Fruit fly (Drosophila melanogaster) whole organism, embryonic: Measurements from ENCODE around the gene CG1024.

Source experiments
- BtbVII ChIP-seq: fragments of 200-800 bp; sonication (Bioruptor generic); optimal IDR thresholded peaks from 3 replicates; lab custom pipeline; 2017; ENCODE audit warnings: missing biosample characterization, mild to moderate bottlenecking, missing genetic modification characterization
- CG10366 ChIP-seq: fragments of 200-800 bp; sonication (Bioruptor generic); IDR thresholded peaks from 2 replicates; pipeline ENCODE4 v1.3.6; 2022; ENCODE audit warnings: missing biosample characterization, missing genetic modification characterization
- CG11398 ChIP-seq: fragments of 200-800 bp; sonication (Bioruptor generic); optimal IDR thresholded peaks from 2 replicates; lab custom pipeline; 2016; ENCODE audit warnings: missing biosample characterization, missing genetic modification characterization
- CG11456 ChIP-seq: fragments of 200-800 bp; sonication (Bioruptor generic); IDR thresholded peaks from 3 replicates; pipeline ENCODE4 v1.3.6; 2022; ENCODE audit warnings: missing biosample characterization, missing genetic modification characterization
- CG13296 ChIP-seq: fragments of 200-800 bp; sonication (Bioruptor generic); optimal IDR thresholded peaks from 3 replicates; lab custom pipeline; 2018; ENCODE audit warnings: missing biosample characterization, mild to moderate bottlenecking, missing genetic modification characterization
- CG13775 ChIP-seq: fragments of 200-800 bp; sonication (Bioruptor generic); optimal IDR thresholded peaks from 3 replicates; lab custom pipeline; 2017; ENCODE audit warnings: missing biosample characterization, mild to moderate bottlenecking, missing genetic modification characterization
- CG13894 ChIP-seq: fragments of 200-800 bp; sonication (Bioruptor generic); optimal IDR thresholded peaks from 3 replicates; lab custom pipeline; 2018; ENCODE audit warnings: missing biosample characterization, mild to moderate bottlenecking, missing genetic modification characterization, moderate library complexity
- CG14050 ChIP-seq: fragments of 200-800 bp; sonication (Bioruptor generic); IDR thresholded peaks from 3 replicates; pipeline ENCODE4 v1.3.6; 2022; ENCODE audit warnings: missing biosample characterization, missing genetic modification characterization
- CG14965 ChIP-seq: fragments of 200-800 bp; sonication (Bioruptor generic); optimal IDR thresholded peaks from 2 replicates; lab custom pipeline; 2016; ENCODE audit warnings: missing biosample characterization, missing genetic modification characterization, borderline replicate concordance
- CG17361 ChIP-seq: fragments of 200-800 bp; sonication (Bioruptor generic); IDR thresholded peaks from 3 replicates; pipeline ENCODE4 v1.3.6; 2022; ENCODE audit warnings: missing biosample characterization, missing genetic modification characterization
- CG1792 ChIP-seq: fragments of 200-800 bp; sonication (Bioruptor generic); optimal IDR thresholded peaks from 2 replicates; lab custom pipeline; 2016; ENCODE audit warnings: missing biosample characterization, missing genetic modification characterization
- CG18011 ChIP-seq: fragments of 200-800 bp; sonication (Bioruptor generic); optimal IDR thresholded peaks from 2 replicates; lab custom pipeline; 2017; ENCODE audit warnings: missing biosample characterization, missing genetic modification characterization, mild to moderate bottlenecking, moderate library complexity, missing genotype
- CG18599 ChIP-seq: fragments of 200-800 bp; sonication (Bioruptor generic); optimal IDR thresholded peaks from 3 replicates; lab custom pipeline; 2017; ENCODE audit warnings: missing biosample characterization, missing genetic modification characterization, mild to moderate bottlenecking, moderate library complexity, missing genetic modification reagents
- CG31365 ChIP-seq: fragments of 200-800 bp; sonication (Bioruptor generic); optimal IDR thresholded peaks from 2 replicates; lab custom pipeline; 2018; ENCODE audit warnings: missing biosample characterization, mild to moderate bottlenecking, missing genetic modification characterization
- CG3847 ChIP-seq: fragments of 200-800 bp; sonication (Bioruptor generic); IDR thresholded peaks from 2 replicates; pipeline ENCODE4 v1.3.6; 2022; ENCODE audit warnings: missing biosample characterization, missing genetic modification characterization
- CG4360 ChIP-seq: fragments of 200-800 bp; sonication (Bioruptor generic); IDR thresholded peaks from 2 replicates; pipeline ENCODE4 v1.3.6; 2022; ENCODE audit warnings: missing biosample characterization, missing genetic modification characterization
- CG4707 ChIP-seq: fragments of 200-800 bp; sonication (Bioruptor generic); optimal IDR thresholded peaks from 2 replicates; lab custom pipeline; 2018; ENCODE audit warnings: missing biosample characterization, mild to moderate bottlenecking, missing genetic modification characterization, moderate library complexity
- CG7271 ChIP-seq: fragments of 200-800 bp; sonication (Bioruptor generic); optimal IDR thresholded peaks from 2 replicates; lab custom pipeline; 2018; ENCODE audit warnings: missing biosample characterization, mild to moderate bottlenecking, missing genetic modification characterization, moderate library complexity
- CG8478 ChIP-seq: fragments of >200 bp; optimal IDR thresholded peaks from 2 replicates; lab custom pipeline; 2018
- Dll ChIP-seq: fragments of 200-800 bp; sonication (Bioruptor generic); IDR thresholded peaks from 4 replicates; pipeline ENCODE4 v1.3.6; 2022; ENCODE audit warnings: missing biosample characterization, missing genetic modification characterization; ENCODE audit not compliant: partially characterized antibody
- Dref ChIP-seq: fragments of 200-800 bp; sonication (Bioruptor generic); IDR thresholded peaks from 2 replicates; pipeline ENCODE4 v1.3.6; 2022; ENCODE audit warnings: missing biosample characterization, missing genetic modification characterization
- E2f1 ChIP-seq: fragments of 200-800 bp; sonication (Bioruptor generic); IDR thresholded peaks from 2 replicates; pipeline ENCODE4 v1.3.6; 2022; ENCODE audit warnings: missing biosample characterization, missing genetic modification characterization
- Ets65A ChIP-seq: fragments of 200-800 bp; sonication (Bioruptor generic); peaks from one replicate; lab custom pipeline; 2016; ENCODE audit warnings: missing biosample characterization, missing genetic modification characterization
- Ets97D ChIP-seq: fragments of 200-800 bp; sonication (Bioruptor generic); optimal IDR thresholded peaks from 3 replicates; lab custom pipeline; 2016; ENCODE audit warnings: missing biosample characterization, missing genetic modification characterization
- Fer3 ChIP-seq: fragments of 200-800 bp; sonication (Bioruptor generic); optimal IDR thresholded peaks from 2 replicates; lab custom pipeline; 2018; ENCODE audit warnings: missing biosample characterization, mild to moderate bottlenecking, missing genetic modification characterization, moderate library complexity
- HHEX ChIP-seq: fragments of 200-800 bp; sonication (Bioruptor generic); optimal IDR thresholded peaks from 3 replicates; lab custom pipeline; 2017; ENCODE audit warnings: missing biosample characterization, mild to moderate bottlenecking, missing genetic modification characterization, missing genetic modification reagents
- Mad ChIP-seq: fragments of 200-800 bp; sonication (Bioruptor generic); optimal IDR thresholded peaks from 2 replicates; lab custom pipeline; 2016; ENCODE audit warnings: missing biosample characterization, missing genetic modification characterization
- Oaz ChIP-seq: fragments of 200-800 bp; sonication (Bioruptor generic); IDR thresholded peaks from 2 replicates; pipeline ENCODE4 v1.3.6; 2022; ENCODE audit warnings: missing biosample characterization, missing genetic modification characterization
- PHDP ChIP-seq: fragments of 200-800 bp; sonication (Bioruptor generic); optimal IDR thresholded peaks from 3 replicates; lab custom pipeline; 2018; ENCODE audit warnings: missing biosample characterization, mild to moderate bottlenecking, missing genetic modification characterization, moderate library complexity
- Poxn ChIP-seq: fragments of 200-800 bp; sonication (Bioruptor generic); IDR thresholded peaks from 2 replicates; pipeline ENCODE4 v1.3.6; 2022; ENCODE audit warnings: missing biosample characterization, missing genetic modification characterization
- Ptx1 ChIP-seq: fragments of 200-800 bp; sonication (Bioruptor generic); IDR thresholded peaks from 2 replicates; pipeline ENCODE4 v1.3.6; 2022; ENCODE audit warnings: missing biosample characterization, missing genetic modification characterization
- Ravus ChIP-seq: fragments of 200-800 bp; sonication (Bioruptor generic); IDR thresholded peaks from 2 replicates; pipeline ENCODE4 v1.3.6; 2022; ENCODE audit warnings: missing biosample characterization, missing genetic modification characterization
- ase ChIP-seq: fragments of 200-800 bp; sonication (Bioruptor generic); IDR thresholded peaks from 3 replicates; pipeline ENCODE4 v1.3.6; 2022; ENCODE audit warnings: missing biosample characterization, missing genetic modification characterization
- bab2 ChIP-seq: fragments of 200-800 bp; sonication (Bioruptor generic); optimal IDR thresholded peaks from 2 replicates; lab custom pipeline; 2016; ENCODE audit warnings: missing biosample characterization, missing genetic modification characterization
- bigmax ChIP-seq: fragments of 200-800 bp; sonication (Bioruptor generic); optimal IDR thresholded peaks from 2 replicates; lab custom pipeline; 2018; ENCODE audit warnings: missing biosample characterization, mild to moderate bottlenecking, missing genetic modification characterization
- cg ChIP-seq: fragments of 200-800 bp; sonication (Bioruptor generic); optimal IDR thresholded peaks from 3 replicates; lab custom pipeline; 2019; ENCODE audit warnings: missing biosample characterization, mild to moderate bottlenecking, missing genetic modification characterization, moderate library complexity
- chn ChIP-seq: fragments of 200-800 bp; sonication (Bioruptor generic); optimal IDR thresholded peaks from 2 replicates; lab custom pipeline; 2016; ENCODE audit warnings: missing biosample characterization, missing genetic modification characterization
- croc ChIP-seq: fragments of 200-800 bp; sonication (Bioruptor generic); conservative IDR thresholded peaks from 3 replicates; pipeline ENCODE4 v1.3.6; 2022; ENCODE audit warnings: missing biosample characterization, missing genetic modification characterization
- dimm ChIP-seq: fragments of 200-800 bp; sonication (Bioruptor generic); IDR thresholded peaks from 2 replicates; pipeline ENCODE4 v1.3.6; 2022; ENCODE audit warnings: missing biosample characterization, missing genetic modification characterization
- dm ChIP-seq: fragments of 200-800 bp; sonication (Bioruptor generic); optimal IDR thresholded peaks from 3 replicates; lab custom pipeline; 2016; ENCODE audit warnings: missing biosample characterization, missing genetic modification characterization
- eyg ChIP-seq: fragments of 200-800 bp; sonication (Bioruptor generic); optimal IDR thresholded peaks from 3 replicates; lab custom pipeline; 2016; ENCODE audit warnings: missing biosample characterization, missing genetic modification characterization
- hb ChIP-seq: fragments of 200-800 bp; sonication (Bioruptor generic); IDR thresholded peaks from 3 replicates; pipeline ENCODE4 v1.3.6; 2022; ENCODE audit warnings: missing biosample characterization, missing genetic modification characterization; ENCODE audit not compliant: partially characterized antibody
- jigr1 ChIP-seq: fragments of 200-800 bp; sonication (Bioruptor generic); IDR thresholded peaks from 3 replicates; pipeline ENCODE4 v1.3.6; 2022; ENCODE audit warnings: missing biosample characterization, missing genetic modification characterization
- oc ChIP-seq: fragments of 200-800 bp; sonication (Bioruptor generic); optimal IDR thresholded peaks from 2 replicates; lab custom pipeline; 2018; ENCODE audit warnings: missing biosample characterization, mild to moderate bottlenecking, missing genetic modification characterization, moderate library complexity
- odd ChIP-seq: fragments of 200-800 bp; sonication (Bioruptor generic); optimal IDR thresholded peaks from 2 replicates; lab custom pipeline; 2017; ENCODE audit warnings: missing biosample characterization, mild to moderate bottlenecking, missing genetic modification characterization
- pho ChIP-seq: fragments of 200-800 bp; sonication (Bioruptor generic); optimal IDR thresholded peaks from 2 replicates; lab custom pipeline; 2016; ENCODE audit warnings: missing biosample characterization, missing genetic modification characterization
- pita ChIP-seq: fragments of 200-800 bp; sonication (Bioruptor generic); optimal IDR thresholded peaks from 2 replicates; lab custom pipeline; 2017; ENCODE audit warnings: missing biosample characterization, mild to moderate bottlenecking, missing genetic modification characterization
- pum ChIP-seq: fragments of 200-800 bp; sonication (Bioruptor generic); optimal IDR thresholded peaks from 2 replicates; lab custom pipeline; 2016; ENCODE audit warnings: missing biosample characterization, missing genetic modification characterization
- row ChIP-seq: fragments of 200-800 bp; sonication (Bioruptor generic); IDR thresholded peaks from 3 replicates; pipeline ENCODE4 v1.3.6; 2022; ENCODE audit warnings: missing biosample characterization, missing genetic modification characterization
- tin ChIP-seq: fragments of 200-800 bp; sonication (Bioruptor generic); optimal IDR thresholded peaks from 3 replicates; lab custom pipeline; 2016; ENCODE audit warnings: missing biosample characterization, missing genetic modification characterization
- twi ChIP-seq: fragments of 200-800 bp; optimal IDR thresholded peaks from 2 replicates; lab custom pipeline; 2019; ENCODE audit warnings: missing biosample characterization, mild to moderate bottlenecking, missing genetic modification characterization, moderate library complexity

Gene CG1024

DNA sequence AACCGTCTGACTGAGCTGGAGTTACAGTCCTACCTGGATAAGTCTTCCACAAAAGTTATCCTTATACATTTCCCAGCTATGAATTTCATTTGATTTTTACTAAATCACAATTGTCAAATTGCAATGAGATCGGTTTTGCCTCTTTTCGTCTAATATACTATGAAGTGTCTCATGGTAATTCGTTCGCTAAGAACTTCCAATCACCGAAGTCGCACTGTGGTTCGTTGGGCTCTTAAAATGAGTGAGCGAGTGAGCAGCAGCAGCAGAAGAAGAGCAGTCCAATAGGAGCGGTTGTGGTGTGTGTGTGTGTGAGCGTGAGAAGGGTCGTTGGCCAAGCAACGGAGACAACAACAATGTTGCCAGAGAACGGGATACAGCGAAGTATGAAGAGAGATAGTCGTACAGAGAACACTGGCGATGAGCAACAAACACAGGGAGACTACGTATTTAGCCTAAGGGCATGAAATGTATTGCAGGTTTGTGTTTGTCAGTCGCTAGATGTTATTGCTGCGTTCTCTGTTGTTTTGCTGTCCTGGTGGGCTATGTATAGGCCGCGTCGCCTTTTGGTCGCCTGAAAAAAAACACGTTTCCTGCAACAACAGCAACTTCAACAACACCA, 44.0 kb upstream of the CG1024 start (continued):
- peak; percentile 90 for TF ChIP-seq Mad
- peak; percentile 91 for TF ChIP-seq E2f1 (GFP tag; lab: Robert Waterston, UW)
- peak; percentile 89 for TF ChIP-seq CG13296
- TF ChIP-seq hb, result no peak
- TF ChIP-seq HHEX (GFP tag; lab: Kevin White, UChicago), result peak; percentile 90
- TF ChIP-seq CG14050 (GFP tag; lab: Robert Waterston, UW), result peak; percentile 85
- TF ChIP-seq Ets97D (GFP tag; lab: Kevin White, UChicago), result peak; percentile 72
- TF ChIP-seq bigmax (GFP tag; lab: Kevin White, UChicago), result peak; percentile 24
- TF ChIP-seq dm (GFP tag; lab: Kevin White, UChicago), result peak; percentile 84
- TF ChIP-seq CG11456 (GFP tag; lab: Robert Waterston, UW), result peak; percentile 87
- TF ChIP-seq CG17361 (GFP tag; lab: Robert Waterston, UW), result peak; percentile 91
- peak; percentile 66 for TF ChIP-seq CG14965 (GFP tag; lab: Kevin White, UChicago)
- peak; percentile 52; the same call in 1 of the 4 replicates for TF ChIP-seq Dll (GFP tag; lab: Robert Waterston, UW)
- peak; percentile 87 for TF ChIP-seq odd
- TF ChIP-seq CG18011 (GFP tag; lab: Kevin White, UChicago), result peak; percentile 80
- TF ChIP-seq CG31365 (tag; lab: Kevin White, UChicago), result peak; percentile 79
- peak; percentile 71 for TF ChIP-seq Poxn
- peak; percentile 89 for TF ChIP-seq CG13775 (GFP tag; lab: Kevin White, UChicago)
- peak; percentile 90 for TF ChIP-seq Fer3
- TF ChIP-seq CG4360 (GFP tag; lab: Robert Waterston, UW), result peak; percentile 95
- peak; percentile 91 for TF ChIP-seq CG10366
- TF ChIP-seq dimm (GFP tag; lab: Robert Waterston, UW), result peak; percentile 85
- TF ChIP-seq CG4707, result peak; percentile 87
- peak; percentile 74 for TF ChIP-seq Ravus (GFP tag; lab: Robert Waterston, UW)
- peak; percentile 86 for TF ChIP-seq CG13894 (tag; lab: Kevin White, UChicago)
- peak; percentile 85 for TF ChIP-seq CG3847 (GFP tag; lab: Robert Waterston, UW)
- peak; percentile 97 for TF ChIP-seq row (GFP tag; lab: Robert Waterston, UW)
- peak; percentile 93 for TF ChIP-seq bab2 (GFP tag; lab: Kevin White, UChicago)
- peak; percentile 94 for TF ChIP-seq PHDP (tag; lab: Kevin White, UChicago)
- TF ChIP-seq tin (GFP tag; lab: Kevin White, UChicago), result peak; percentile 94
- peak; percentile 76 for TF ChIP-seq cg (GFP tag; lab: Kevin White, UChicago)
- peak; percentile 89 for TF ChIP-seq CG11398
- TF ChIP-seq ase (GFP tag; lab: Robert Waterston, UW), result peak; percentile 76
- TF ChIP-seq Dref (GFP tag; lab: Robert Waterston, UW), result no peak
- TF ChIP-seq BtbVII, result peak; percentile 86
- TF ChIP-seq chn (GFP tag; lab: Kevin White, UChicago), result peak; percentile 94
- TF ChIP-seq Oaz (GFP tag; lab: Robert Waterston, UW), result peak; percentile 73
- peak; percentile 68 for TF ChIP-seq twi (tag; lab: Kevin White, UChicago)
- peak; percentile 93 for TF ChIP-seq Ptx1 (GFP tag; lab: Robert Waterston, UW)
- no peak for TF ChIP-seq pita
- TF ChIP-seq CG18599 (GFP tag; lab: Kevin White, UChicago), result peak; percentile 97
- peak; percentile 80 for TF ChIP-seq croc (GFP tag; lab: Robert Waterston, UW)
- peak; percentile 94 for TF ChIP-seq pum
- TF ChIP-seq Ets65A (GFP tag; lab: Kevin White, UChicago), result peak; percentile 98
- TF ChIP-seq eyg (GFP tag; lab: Kevin White, UChicago), result peak; percentile 81
- peak; percentile 92 for TF ChIP-seq oc (tag; lab: Kevin White, UChicago)
- TF ChIP-seq CG1792 (GFP tag; lab: Kevin White, UChicago), result peak; percentile 86
- no peak for TF ChIP-seq CG8478 (lab: Kevin White, UChicago)
- peak; percentile 89 for TF ChIP-seq pho (GFP tag; lab: Kevin White, UChicago)
- TF ChIP-seq CG7271 (tag; lab: Kevin White, UChicago), result peak; percentile 51
- peak; percentile 67; the same call in 2 of the 3 replicates for TF ChIP-seq jigr1 (GFP tag; lab: Robert Waterston, UW)
